Fruit fly (Drosophila melanogaster) whole organism, wandering third instar larva: ENCODE measurements around the gene CG13247.

Experiments
- Hr83 ChIP-seq: fragments of 200-300 bp; sonication (Bioruptor generic); optimal IDR thresholded peaks from 2 replicates; lab custom pipeline; 2016; ENCODE audit warnings: missing biosample characterization, mild to moderate bottlenecking, missing genetic modification characterization, moderate library complexity; ENCODE audit not compliant: poor library complexity, severe bottlenecking
- foxo ChIP-seq, 2 experiments: fragments of 200-800 bp; sonication (Bioruptor generic); optimal IDR thresholded peaks; 2 replicates in 1 of 2; 3 replicates in 1 of 2; lab custom pipeline; 2016 to 2017; ENCODE audit warnings: missing biosample characterization in 2 of 2, missing genetic modification characterization in 2 of 2
- lola ChIP-seq: fragments of >200 bp; optimal IDR thresholded peaks from 2 replicates; lab custom pipeline; 2017; ENCODE audit warnings: missing biosample characterization, missing genetic modification characterization
- psq ChIP-seq: fragments of 200-800 bp; sonication (Bioruptor generic); optimal IDR thresholded peaks from 3 replicates; lab custom pipeline; 2017; ENCODE audit warnings: missing biosample characterization, mild to moderate bottlenecking, missing genetic modification characterization, moderate library complexity
- usp ChIP-seq: fragments of >200 bp; optimal IDR thresholded peaks from 2 replicates; lab custom pipeline; 2017; ENCODE audit warnings: missing biosample characterization, missing genetic modification characterization

DNA sequence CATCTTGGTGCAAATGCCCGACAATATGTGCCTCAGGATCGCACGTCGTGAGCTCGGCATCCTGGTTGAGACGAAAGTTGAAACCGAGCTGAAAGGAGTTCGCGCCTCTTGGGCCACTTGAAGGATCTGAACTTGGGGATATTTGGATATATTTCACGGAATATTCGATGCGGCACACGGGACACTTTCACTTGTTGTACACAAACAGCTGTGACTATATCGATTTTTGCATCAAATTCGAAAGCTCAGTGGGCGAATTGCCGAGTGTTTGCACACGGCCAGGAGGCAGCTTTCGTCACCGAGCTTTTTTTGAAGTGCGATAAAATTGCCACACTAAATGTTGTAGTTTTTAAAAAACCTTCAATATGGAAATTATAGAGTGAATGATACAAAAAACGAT, 40.2 kb downstream of the CG13247 start, which contains the start of gene CG13248:
- TF ChIP-seq Hr83 (GFP tag; lab: Kevin White, UChicago) (no peak), foxo (GFP tag; optimal IDR thresholded peaks at IDR 0.05; lab: Kevin White, UChicago) (no peak), lola (GFP tag; lab: Kevin White, UChicago) (no peak), usp (no peak), psq (no peak)
